Worm (Caenorhabditis elegans) whole organism, mixed stage, embryonic: ENCODE data around the gene grwd-1.
A peak's percentile ranks its signal among the peaks of the same experiment; 100 is the strongest.

Source experiments
- flh-1 ChIP-seq: fragments of 200-800 bp; sonication (Bioruptor generic); optimal IDR thresholded peaks from 2 replicates; lab custom pipeline; 2018; ENCODE audit warnings: mild to moderate bottlenecking, missing genetic modification characterization, moderate library complexity, missing compliant biosample characterization
- lin-13 ChIP-seq: fragments of 150-350 bp; optimal IDR thresholded peaks from 2 replicates; lab custom pipeline; 2014; ENCODE audit warnings: missing biosample characterization, missing genetic modification characterization
- mep-1 ChIP-seq: fragments of 150-350 bp; optimal IDR thresholded peaks from 2 replicates; lab custom pipeline; 2017; ENCODE audit warnings: missing biosample characterization, missing genetic modification reagents, missing genetic modification characterization, inconsistent platforms
- nhr-237 ChIP-seq: fragments of 150-350 bp; optimal IDR thresholded peaks from 2 replicates; lab custom pipeline; 2014; ENCODE audit warnings: missing biosample characterization, missing genetic modification characterization
- unc-120 ChIP-seq: sonication (generic microtip); optimal IDR thresholded peaks from 2 replicates; lab custom pipeline; 2017; ENCODE audit warnings: missing genetic modification characterization, missing compliant biosample characterization; ENCODE audit not compliant: poor library complexity, severe bottlenecking
- unc-62 ChIP-seq: fragments of 150-350 bp; optimal IDR thresholded peaks from 2 replicates; lab custom pipeline; 2014; ENCODE audit warnings: missing biosample characterization, missing genetic modification reagents, missing genetic modification characterization
- ztf-11 ChIP-seq: fragments of 150-350 bp; optimal IDR thresholded peaks from 2 replicates; lab custom pipeline; 2014; ENCODE audit warnings: missing biosample characterization, missing genetic modification characterization

DNA sequence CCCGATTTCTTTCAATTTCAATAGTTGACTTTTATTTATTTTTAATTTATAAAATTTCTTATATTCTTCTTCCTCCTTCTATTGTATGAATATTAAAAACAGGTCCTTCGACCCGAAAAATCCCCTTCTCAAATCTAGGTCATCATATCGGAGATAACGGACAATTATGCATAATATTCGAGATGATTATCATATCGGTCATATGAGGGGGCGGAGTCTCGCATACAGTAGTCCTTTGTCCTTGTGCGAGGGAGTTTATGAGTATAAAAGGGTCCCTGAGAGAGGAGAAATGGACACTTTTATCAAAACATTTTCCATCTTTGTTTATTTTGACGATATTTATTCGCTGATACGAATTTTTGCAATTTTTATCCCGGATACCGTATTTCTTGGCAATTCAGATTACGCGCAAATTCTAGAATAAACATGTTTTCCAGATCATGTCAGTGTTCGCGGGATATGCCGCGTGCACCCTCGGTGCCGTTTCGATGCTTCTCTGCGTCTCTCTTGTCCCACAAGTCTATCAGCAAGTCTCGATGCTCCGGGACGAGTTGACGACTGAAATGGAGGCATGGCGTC, 46.3 kb upstream of the grwd-1 start, which contains the start of gene dpy-17:
- TF ChIP-seq nhr-237 (tag; lab: Kevin White, UChicago) (no peak), lin-13 (no peak), ztf-11 (tag; lab: Kevin White, UChicago) (no peak), unc-62 (peak; percentile 23), flh-1 (GFP tag; lab: Kevin White, UChicago) (no peak), mep-1 (no peak), unc-120 (no peak)
